Fruit fly (Drosophila melanogaster): Measurements from ENCODE around the gene CG10970.

The CG10970 gene

dm6 chrX:9085726-9086125 is 14.5 kb upstream of the CG10970 start, which contains the start of gene CG32708:
TSS of gene CG32708 (plus strand) at chrX:9085932.
- TF ChIP-seq Eip78C (GFP tag), result peak; percentile 49
- TF ChIP-seq dsx (GFP tag; optimal IDR thresholded peaks at IDR 0.05; ENCODE audit: poor library complexity, severe bottlenecking), result peak; percentile 35
- TF ChIP-seq pdm3 (GFP tag; optimal IDR thresholded peaks at IDR 0.05), result no peak

- TF ChIP-seq ss (GFP tag; optimal IDR thresholded peaks at IDR 0.05), result peak; percentile 7 to 30
- TF ChIP-seq CG11294 (GFP tag; IDR thresholded peaks at IDR 0.05), result no peak
- peak; percentile 71 for TF ChIP-seq svp (GFP tag)
- peak; percentile 9 for TF ChIP-seq achi (GFP tag; optimal IDR thresholded peaks at IDR 0.05)
- peak; percentile 31 for TF ChIP-seq CG10669 (GFP tag; optimal IDR thresholded peaks at IDR 0.05)
- TF ChIP-seq Ets21C (GFP tag; optimal IDR thresholded peaks at IDR 0.05), result peak; percentile 11
- no peak for TF ChIP-seq Met (GFP tag; optimal IDR thresholded peaks at IDR 0.05)
- peak; percentile 32 for TF ChIP-seq CG31627 (GFP tag; optimal IDR thresholded peaks at IDR 0.05)
- peak; percentile 48 for TF ChIP-seq CG10631 (GFP tag; optimal IDR thresholded peaks at IDR 0.05)
- no peak for TF ChIP-seq CG15336 (GFP tag; IDR thresholded peaks at IDR 0.05)
- peak; percentile 41 for TF ChIP-seq topi (GFP tag; optimal IDR thresholded peaks at IDR 0.05)
- peak; percentile 2 for TF ChIP-seq dac (GFP tag; optimal IDR thresholded peaks at IDR 0.05)
- peak; percentile 40 for TF ChIP-seq Eip75B (GFP tag; optimal IDR thresholded peaks at IDR 0.05)
- TF ChIP-seq net (GFP tag; optimal IDR thresholded peaks at IDR 0.05), result no peak
- TF ChIP-seq Smox (GFP tag; optimal IDR thresholded peaks at IDR 0.05), result no peak
- TF ChIP-seq CG11902 (GFP tag; optimal IDR thresholded peaks at IDR 0.05), result peak; percentile 5
- peak; percentile 34 for TF ChIP-seq OdsH (GFP tag; optimal IDR thresholded peaks at IDR 0.05)
- no peak for TF ChIP-seq Gug (GFP tag; IDR thresholded peaks at IDR 0.05)
- peak; percentile 44 for TF ChIP-seq CG32006 (GFP tag; optimal IDR thresholded peaks at IDR 0.05)
- TF ChIP-seq salr (GFP tag; optimal IDR thresholded peaks at IDR 0.05), result peak in 1 of 2 experiments; percentile 12
- no peak for TF ChIP-seq fd85E (GFP tag; optimal IDR thresholded peaks at IDR 0.05)
- peak; percentile 80 for TF ChIP-seq Eip78C (GFP tag)
- TF ChIP-seq acj6 (GFP tag; optimal IDR thresholded peaks at IDR 0.05), result peak; percentile 24
- no peak for TF ChIP-seq CG1621 (tag; optimal IDR thresholded peaks at IDR 0.05)
- TF ChIP-seq CG9139 (GFP tag; optimal IDR thresholded peaks at IDR 0.05), result no peak
- TF ChIP-seq fd59A (GFP tag; optimal IDR thresholded peaks at IDR 0.05), result no peak
- no peak for TF ChIP-seq CG8319 (GFP tag; optimal IDR thresholded peaks at IDR 0.05)
- peak; percentile 47 for TF ChIP-seq CG3032 (tag; optimal IDR thresholded peaks at IDR 0.05)
- TF ChIP-seq CG6792 (GFP tag; optimal IDR thresholded peaks at IDR 0.05), result peak; percentile 8
- peak; percentile 24 for TF ChIP-seq cyc (GFP tag; optimal IDR thresholded peaks at IDR 0.05)
- peak; percentile 48 for TF ChIP-seq Sox14 (GFP tag; optimal IDR thresholded peaks at IDR 0.05)
- no peak for TF ChIP-seq CG4318 (GFP tag; optimal IDR thresholded peaks at IDR 0.05)
- TF ChIP-seq CG6808 (GFP tag; optimal IDR thresholded peaks at IDR 0.05), result peak; percentile 38
- TF ChIP-seq fkh (GFP tag; optimal IDR thresholded peaks at IDR 0.05), result no peak
- TF ChIP-seq lz (GFP tag; optimal IDR thresholded peaks at IDR 0.05), result peak; percentile 52
- no peak for TF ChIP-seq Sox102F (GFP tag; optimal IDR thresholded peaks at IDR 0.05)
- TF ChIP-seq Hr39 (GFP tag; optimal IDR thresholded peaks at IDR 0.05), result peak; percentile 42
- TF ChIP-seq esn (GFP tag; optimal IDR thresholded peaks at IDR 0.05), result peak; percentile 55
- TF ChIP-seq CG6854 (GFP tag; optimal IDR thresholded peaks at IDR 0.05), result no peak
- peak; percentile 43 for TF ChIP-seq pdm3 (GFP tag; optimal IDR thresholded peaks at IDR 0.05)
Measured at dm6 chrX:9082600-9082999, 11.4 kb upstream of the CG10970 start, which contains the start of gene APC4. TSS of gene APC4 (plus strand) at chrX:9082931.
